Worm (Caenorhabditis elegans): ENCODE results near the gene twk-21.

The twk-21 gene

ce11 chrX:16271147-16271546 is 28.5 kb upstream of the twk-21 start (continued):
- no peak for TF ChIP-seq mdl-1 (tag; optimal IDR thresholded peaks at IDR 0.05)
- TF ChIP-seq egl-43 (GFP tag; IDR thresholded peaks at IDR 0.05), result peak; percentile 83
- peak; percentile 43 for TF ChIP-seq dmd-6 (GFP tag; IDR thresholded peaks at IDR 0.05)
- peak; percentile 11 for TF ChIP-seq F37D6.2 (tag; optimal IDR thresholded peaks at IDR 0.05)
- TF ChIP-seq ama-1 (optimal IDR thresholded peaks at IDR 0.05), result no peak
- TF ChIP-seq snpc-1.2 (GFP tag; IDR thresholded peaks at IDR 0.05), result peak; percentile 75
- TF ChIP-seq cey-2 (tag; optimal IDR thresholded peaks at IDR 0.05; ENCODE audit: borderline replicate concordance, insufficient read depth), result no peak
- TF ChIP-seq ces-1 (GFP tag; optimal IDR thresholded peaks at IDR 0.05), result no peak
- peak; percentile 34; the same call in 1 of the 2 replicates for TF ChIP-seq nhr-41 (GFP tag; IDR thresholded peaks at IDR 0.05)
- no peak for TF ChIP-seq mxl-3 (GFP tag; optimal IDR thresholded peaks at IDR 0.05)
- no peak for TF ChIP-seq fos-1 (tag; optimal IDR thresholded peaks at IDR 0.05)
- peak; percentile 18 for TF ChIP-seq ztf-7 (tag; optimal IDR thresholded peaks at IDR 0.05)
- TF ChIP-seq F10B5.3 (tag; optimal IDR thresholded peaks at IDR 0.05), result no peak
- TF ChIP-seq hmg-1.1 (GFP tag; IDR thresholded peaks at IDR 0.05), result peak; percentile 63; the same call in 1 of the 2 replicates
- TF ChIP-seq fkh-10 (GFP tag; optimal IDR thresholded peaks at IDR 0.05), result no peak
- TF ChIP-seq ceh-62 (tag; optimal IDR thresholded peaks at IDR 0.05), result no peak
- peak; percentile 22; the same call in 1 of the 2 replicates for TF ChIP-seq ceh-20 (GFP tag; IDR thresholded peaks at IDR 0.05)
- TF ChIP-seq zip-11 (GFP tag; IDR thresholded peaks at IDR 0.05), result 0 out of 2 replicates have a peak, but pooled peaks have one; percentile 51
- no peak for TF ChIP-seq zfp-2 (tag; optimal IDR thresholded peaks at IDR 0.05)
- TF ChIP-seq ceh-28 (tag; optimal IDR thresholded peaks at IDR 0.05), result no peak
- TF ChIP-seq madf-9 (GFP tag; conservative IDR thresholded peaks at IDR 0.05), result peak; percentile 47; the same call in 1 of the 2 replicates
- no peak for TF ChIP-seq lin-15B (tag; optimal IDR thresholded peaks at IDR 0.05)
- TF ChIP-seq F49E8.2 (tag; optimal IDR thresholded peaks at IDR 0.05; ENCODE audit: borderline replicate concordance), result peak; percentile 15
- TF ChIP-seq sdz-12 (GFP tag; optimal IDR thresholded peaks at IDR 0.05), result no peak
- no peak for TF ChIP-seq nhr-42 (GFP tag; IDR thresholded peaks at IDR 0.05)
- TF ChIP-seq saeg-2 (GFP tag; IDR thresholded peaks at IDR 0.05), result peak; percentile 52; the same call in 1 of the 2 replicates
- no peak for TF ChIP-seq D1046.2 (GFP tag; IDR thresholded peaks at IDR 0.05)
- TF ChIP-seq hlh-30 (tag; optimal IDR thresholded peaks at IDR 0.05; ENCODE audit: insufficient read depth), result peak; percentile 50
- TF ChIP-seq lin-39 (tag; optimal IDR thresholded peaks at IDR 0.05), result no peak
- TF ChIP-seq dpl-1 (GFP tag; optimal IDR thresholded peaks at IDR 0.05), result peak; percentile 4
- TF ChIP-seq nhr-77 (tag; optimal IDR thresholded peaks at IDR 0.05), result no peak
- TF ChIP-seq mes-2 (tag; optimal IDR thresholded peaks at IDR 0.05; ENCODE audit: poor library complexity, severe bottlenecking), result peak; percentile 65
- TF ChIP-seq F44E2.7 (GFP tag; IDR thresholded peaks at IDR 0.05), result 0 out of 2 replicates have a peak, but pooled peaks have one; percentile 34
- peak in 1 of 2 experiments; percentile 4 for TF ChIP-seq hif-1 (tag; optimal IDR thresholded peaks at IDR 0.05)
- peak; percentile 86 for TF ChIP-seq lim-7 (GFP tag; IDR thresholded peaks at IDR 0.05)
- TF ChIP-seq Y48G9A.11 (GFP tag; IDR thresholded peaks at IDR 0.05), result 0 out of 2 replicates have a peak, but pooled peaks have one; percentile 52
- TF ChIP-seq gei-8 (GFP tag; optimal IDR thresholded peaks at IDR 0.05), result peak; percentile 53
- no peak for TF ChIP-seq attf-4 (tag; optimal IDR thresholded peaks at IDR 0.05)
- TF ChIP-seq nhr-237 (tag; optimal IDR thresholded peaks at IDR 0.05), result no peak
- no peak for TF ChIP-seq nhr-6 (tag; optimal IDR thresholded peaks at IDR 0.05)
- TF ChIP-seq nhr-102 (tag; optimal IDR thresholded peaks at IDR 0.05), result peak; percentile 27
- TF ChIP-seq arid-1 (GFP tag; conservative IDR thresholded peaks at IDR 0.05), result peak; percentile 80
- TF ChIP-seq unc-39 (tag; optimal IDR thresholded peaks at IDR 0.05), result no peak
- no peak for TF ChIP-seq daf-12 (tag; optimal IDR thresholded peaks at IDR 0.05)
- peak in 1 of 2 experiments; percentile 73; a peak in 1 of 4 replicates for TF ChIP-seq madf-5 (GFP tag; IDR thresholded peaks at IDR 0.05)
- no peak for TF ChIP-seq jun-1 (tag; optimal IDR thresholded peaks at IDR 0.05)
- no peak for TF ChIP-seq Y105C5A.15 (GFP tag; IDR thresholded peaks at IDR 0.05)
- TF ChIP-seq dmd-8 (GFP tag; IDR thresholded peaks at IDR 0.05), result peak; percentile 70; the same call in 1 of the 2 replicates
- TF ChIP-seq spr-3 (GFP tag; optimal IDR thresholded peaks at IDR 0.05), result no peak
- peak; percentile 65 for TF ChIP-seq dve-1 (tag; optimal IDR thresholded peaks at IDR 0.05; ENCODE audit: insufficient read depth)
- peak; percentile 86 for TF ChIP-seq vab-7 (GFP tag; IDR thresholded peaks at IDR 0.05)
